Worm (Caenorhabditis elegans) whole organism, dauer: ENCODE data around the gene srw-36.

ENCODE experiments used
- unc-62 ChIP-seq: sonication (generic microtip); optimal IDR thresholded peaks from 2 replicates; lab custom pipeline; 2017; ENCODE audit warnings: missing biosample characterization, missing genetic modification reagents, missing genetic modification characterization

srw-36 gene

DNA sequence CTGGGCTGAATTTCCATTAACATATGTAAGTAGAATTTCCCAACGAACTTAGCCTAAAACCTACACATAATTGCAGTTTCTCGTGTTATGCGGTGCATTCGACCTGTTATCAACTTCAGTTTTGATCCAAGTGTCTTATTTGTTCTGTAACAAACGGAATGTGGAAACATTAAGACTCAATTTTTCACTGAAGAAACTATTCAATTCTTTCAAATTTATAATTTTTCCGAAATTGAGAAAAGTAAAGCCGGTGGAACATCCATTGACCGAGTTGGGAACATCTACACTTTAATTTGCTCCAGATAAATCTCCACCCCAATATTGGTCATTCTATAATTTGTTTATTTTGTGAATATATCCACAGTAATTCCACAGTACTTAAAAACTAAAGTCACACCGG is 8.6 kb upstream of the srw-36 start:
- TF ChIP-seq unc-62: no peak

DNA sequence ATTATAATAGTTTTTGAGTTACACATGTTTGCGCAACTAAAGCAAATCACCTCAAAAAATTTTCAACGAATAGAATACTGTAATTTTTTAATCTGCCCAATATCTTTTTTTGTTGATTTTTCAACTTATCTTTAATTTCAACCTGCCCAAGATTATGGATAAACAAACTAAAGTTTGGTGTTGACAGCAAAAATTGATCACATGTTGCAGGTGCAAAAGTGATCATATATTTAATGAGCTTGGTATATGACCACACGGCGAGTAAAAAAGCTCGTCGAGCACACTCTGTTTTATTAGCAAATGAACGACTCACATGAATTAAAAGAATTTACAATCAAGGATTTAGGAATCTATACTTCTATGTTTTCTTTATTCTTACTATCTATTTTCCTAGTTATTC is 7.4 kb upstream of the srw-36 start, which contains the start of gene srz-1:
srz-1 (plus strand) TSS at position 301 of the 400 bp plus-strand sequence.
- no peak for TF ChIP-seq unc-62

DNA sequence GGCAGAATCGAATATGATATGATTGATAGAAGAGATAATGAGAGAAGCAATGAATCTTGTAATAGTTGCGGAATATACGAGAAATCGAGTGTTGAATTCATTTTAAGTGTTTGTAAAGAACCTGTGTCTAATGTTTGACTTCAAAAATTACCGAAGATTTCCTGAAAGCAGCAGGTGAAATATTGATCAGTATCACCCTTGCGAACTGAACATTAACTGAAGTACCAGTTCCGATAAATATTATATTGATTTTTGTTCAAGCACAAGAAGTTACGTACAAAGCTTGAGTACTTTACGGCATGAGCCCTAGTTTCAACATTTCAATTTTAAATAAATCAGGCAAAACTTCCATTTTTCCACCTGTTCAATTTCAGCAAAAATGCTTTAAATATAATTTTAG is 3.7 kb upstream of the srw-36 start, which contains the start of gene srz-103:
srz-103 (minus strand) TSS at position 101 of the 400 bp plus-strand sequence.
- TF ChIP-seq unc-62: no peak

DNA sequence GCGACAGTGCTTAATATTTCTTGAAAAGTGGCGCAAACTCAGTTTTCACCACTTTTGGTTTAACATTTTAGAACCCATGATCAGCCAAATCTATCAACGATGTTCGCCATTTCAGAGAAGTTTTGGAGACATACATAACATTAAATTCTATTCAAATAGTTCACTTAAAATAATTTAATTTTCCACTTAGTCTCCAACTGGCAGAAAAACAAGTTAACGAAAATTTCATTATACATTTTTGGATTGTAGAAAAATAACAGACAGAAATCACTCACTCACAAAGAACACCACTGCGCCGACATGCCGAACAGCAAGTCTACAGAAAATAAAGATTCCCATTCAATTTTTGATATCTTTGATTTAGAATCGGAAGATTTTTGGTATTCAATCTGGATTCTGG is 3.0 kb upstream of the srw-36 start, which contains the start of gene srw-44:
srw-44 (plus strand) TSS at position 301 of the 400 bp plus-strand sequence.
- TF ChIP-seq unc-62: no peak

DNA sequence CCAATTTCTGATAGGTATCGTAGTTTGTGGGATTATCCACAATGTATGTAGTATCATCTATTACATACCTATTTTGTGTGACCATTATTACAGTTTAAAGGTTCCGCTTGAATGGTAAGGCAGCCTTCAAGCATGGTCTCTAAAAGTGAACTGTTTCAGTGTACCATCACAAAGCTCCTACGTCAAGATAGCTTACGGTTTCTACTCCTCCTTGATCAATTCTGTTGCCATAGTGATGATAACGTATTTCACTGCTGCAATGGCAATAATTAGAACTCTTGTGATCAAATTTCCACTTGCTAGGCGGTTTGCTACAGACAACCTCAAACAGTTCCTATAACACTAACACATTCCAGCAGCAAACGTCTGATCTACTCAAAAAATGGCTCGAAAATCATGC is 373 bp downstream of the srw-36 start:
- no peak for TF ChIP-seq unc-62

DNA sequence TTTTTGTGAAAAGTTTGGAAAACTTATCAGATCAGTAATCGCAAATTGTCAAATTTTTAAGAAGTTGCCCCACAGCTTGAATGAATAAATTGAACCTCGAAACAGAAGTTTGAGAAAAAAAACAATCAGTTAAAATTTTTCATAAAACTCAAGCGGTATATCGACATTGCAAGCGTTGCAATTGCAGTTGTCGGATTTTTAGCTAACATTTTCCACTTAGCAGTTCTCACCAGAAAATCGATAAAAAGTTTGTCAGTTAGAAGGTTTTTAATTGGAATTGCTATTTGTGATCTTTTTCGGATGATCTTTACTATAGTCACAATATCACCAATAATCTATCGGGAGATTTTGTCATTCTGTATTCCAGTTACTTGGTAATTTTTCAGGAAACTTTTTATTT is 2.7 kb downstream of the srw-36 start, which contains the start of gene srw-43:
srw-43 (plus strand) TSS at position 301 of the 400 bp plus-strand sequence.
- TF ChIP-seq unc-62: no peak

DNA sequence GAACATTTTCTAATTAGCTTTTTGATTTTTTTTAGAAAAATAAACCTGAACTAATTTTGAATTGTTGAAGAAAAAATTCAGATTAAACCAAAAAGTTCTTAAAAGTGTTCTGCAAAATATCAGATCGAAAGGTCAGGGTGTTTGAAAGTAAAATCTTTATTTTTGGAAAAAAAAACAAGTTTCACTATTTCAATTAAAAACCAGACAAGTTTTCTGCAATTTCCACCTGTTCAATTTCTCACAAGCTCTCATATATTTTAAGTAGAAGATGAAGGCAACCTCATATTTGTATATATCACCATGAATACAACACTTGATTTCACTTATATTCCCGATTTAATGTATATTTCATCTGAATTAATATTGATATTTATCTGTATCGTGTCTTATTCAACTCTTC is 4.2 kb downstream of the srw-36 start, which contains the start of gene srz-102:
srz-102 (plus strand) TSS at position 301 of the 400 bp plus-strand sequence.
- no peak for TF ChIP-seq unc-62

DNA sequence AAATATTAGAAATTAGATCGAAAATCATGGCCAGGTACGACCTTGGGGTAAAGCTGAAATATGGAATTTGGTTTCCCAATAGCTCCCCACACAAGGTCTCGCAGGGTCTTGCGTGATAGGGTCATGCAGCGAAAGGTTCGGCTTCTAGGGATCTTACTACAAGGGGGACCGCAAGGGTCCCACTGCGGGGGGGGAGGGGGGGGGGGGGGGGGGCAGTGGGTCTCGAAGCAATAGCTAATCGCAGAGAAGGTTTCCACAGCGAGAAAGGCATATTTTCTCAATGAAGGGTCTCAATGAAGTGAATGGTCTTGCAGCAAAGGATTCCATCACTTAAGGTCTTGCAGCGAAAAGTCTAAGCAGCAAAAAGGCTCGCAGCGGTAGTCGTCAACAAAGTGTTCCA is 10.0 kb downstream of the srw-36 start:
- no peak for TF ChIP-seq unc-62

DNA sequence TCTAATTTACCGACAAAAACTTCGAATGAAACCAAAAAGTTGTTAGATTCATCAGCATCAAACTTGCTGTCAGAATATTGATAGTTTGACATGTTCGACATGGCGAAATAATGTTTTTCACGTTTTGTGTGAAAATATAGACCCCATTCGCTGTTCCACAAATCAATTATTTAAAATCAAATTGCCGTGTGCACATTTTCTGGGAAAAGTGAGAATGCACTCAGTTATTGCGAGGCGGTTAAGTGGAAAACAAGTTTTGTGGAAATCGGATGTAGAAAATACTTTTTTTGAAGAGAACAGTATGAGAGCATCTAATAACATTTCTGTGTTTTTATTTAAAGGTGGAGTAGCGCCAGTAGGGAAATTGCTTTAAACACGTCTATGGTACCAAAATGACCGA is 10.7 kb downstream of the srw-36 start, which contains the start of gene srw-42:
srw-42 (minus strand) TSS at position 101 of the 400 bp plus-strand sequence.
- no peak for TF ChIP-seq unc-62

DNA sequence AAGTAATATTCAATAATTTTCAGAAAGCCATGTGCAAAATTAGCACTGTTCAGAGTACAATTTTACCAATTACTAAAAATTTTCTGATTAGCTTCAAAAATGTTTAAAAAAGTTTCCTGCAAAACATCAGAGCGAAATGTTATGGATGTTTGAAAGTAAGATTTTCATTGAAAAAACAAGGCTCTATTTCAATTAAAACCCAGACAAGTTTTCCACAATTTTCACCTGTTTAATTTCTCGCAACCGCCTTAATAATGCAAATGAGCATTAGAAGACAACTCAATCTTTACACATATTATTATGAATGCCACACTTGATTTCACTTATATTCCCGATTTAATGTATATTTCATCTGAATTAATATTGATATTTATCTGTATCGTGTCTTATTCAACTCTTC is 11.6 kb downstream of the srw-36 start, which contains the start of gene srz-101:
srz-101 (plus strand) TSS at position 301 of the 400 bp plus-strand sequence.
- TF ChIP-seq unc-62: no peak

DNA sequence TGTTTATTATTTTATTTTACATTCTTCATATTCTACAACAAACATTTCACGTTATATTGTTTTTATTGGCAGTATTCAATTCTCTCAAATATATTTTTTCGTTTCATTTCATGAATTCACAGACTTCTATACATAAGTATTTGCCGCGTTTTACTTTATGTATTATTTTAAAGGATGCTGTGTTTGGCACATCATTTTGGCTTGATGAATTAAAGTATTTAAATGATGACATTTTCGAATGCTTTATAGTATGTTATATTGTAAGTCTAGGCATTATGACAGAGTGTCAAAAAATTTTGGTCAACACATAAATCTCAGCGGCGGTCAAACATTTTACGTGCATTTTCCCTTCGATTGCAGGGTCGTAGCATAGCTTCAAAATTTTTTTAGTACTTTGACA is 12.5 kb downstream of the srw-36 start:
- no peak for TF ChIP-seq unc-62

DNA sequence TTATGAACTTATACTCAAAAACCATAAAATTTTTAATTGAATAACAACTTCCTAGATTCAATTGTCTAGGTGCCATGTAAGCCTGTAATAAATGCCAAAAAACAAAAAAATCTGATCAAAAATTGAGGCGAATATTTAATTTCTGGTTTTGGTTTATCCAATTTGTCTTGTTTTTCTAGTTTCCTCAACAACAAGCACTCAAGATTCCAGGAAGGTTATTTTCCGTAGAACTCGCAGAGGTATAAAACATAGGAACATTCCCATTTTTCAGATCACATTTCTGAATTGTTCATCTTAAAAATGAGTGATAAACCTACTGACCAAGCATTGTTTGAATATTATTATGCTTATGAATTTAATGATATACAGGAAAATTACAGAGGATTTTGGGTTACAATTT is 14.2 kb downstream of the srw-36 start, which contains the start of gene srw-41:
srw-41 (plus strand) TSS at position 301 of the 400 bp plus-strand sequence.
- no peak for TF ChIP-seq unc-62

DNA sequence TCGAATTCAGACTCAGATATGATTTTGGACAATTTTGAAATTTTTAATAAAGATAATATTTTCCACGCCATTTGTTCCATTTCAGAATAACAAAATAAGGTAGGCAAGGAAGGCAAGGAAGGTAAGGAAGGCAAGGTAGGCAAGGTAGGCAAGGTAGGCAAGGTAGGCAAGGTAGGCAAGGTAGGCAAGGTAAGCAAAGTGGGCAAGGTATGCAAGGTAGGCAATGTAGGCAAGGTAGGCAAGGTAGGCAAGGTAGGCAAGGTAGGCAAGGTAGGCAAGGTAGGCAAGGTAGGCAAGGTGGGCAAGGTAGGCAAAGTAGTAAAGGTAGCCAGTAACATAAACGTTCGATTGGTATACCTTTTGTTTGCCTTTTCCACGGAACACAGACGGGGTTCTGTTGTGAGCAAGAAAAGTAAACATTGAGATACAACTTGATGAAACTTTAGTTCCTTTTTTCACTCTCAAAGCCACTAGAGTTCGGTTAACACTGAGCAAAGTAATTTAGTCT is 16.8 kb downstream of the srw-36 start, which contains the start of gene Y70C5C.1:
Y70C5C.1 (plus strand) TSS at position 458 of the 508 bp plus-strand sequence.
- no peak for TF ChIP-seq unc-62

DNA sequence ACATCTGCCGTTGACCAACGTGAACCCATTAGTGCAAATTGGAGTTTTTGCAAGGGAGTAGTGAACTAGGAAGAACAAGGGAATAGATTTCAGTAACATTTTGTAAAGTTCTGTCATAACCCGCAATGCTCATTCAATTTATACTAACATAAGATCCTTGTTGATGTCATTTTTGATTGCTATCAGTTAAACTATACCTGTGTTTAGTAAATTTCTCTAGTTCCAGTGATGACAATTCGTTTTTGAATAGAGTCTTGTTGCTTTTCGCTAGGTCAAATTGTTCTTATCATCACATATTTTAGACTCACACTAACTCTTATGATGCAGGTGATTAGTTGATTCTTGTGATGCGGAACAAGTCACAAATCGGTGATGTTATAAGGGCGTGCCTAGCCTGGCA is 23.6 kb downstream of the srw-36 start, which contains the start of gene clec-9:
clec-9 (minus strand) TSS at position 101 of the 400 bp plus-strand sequence.
- no peak for TF ChIP-seq unc-62

DNA sequence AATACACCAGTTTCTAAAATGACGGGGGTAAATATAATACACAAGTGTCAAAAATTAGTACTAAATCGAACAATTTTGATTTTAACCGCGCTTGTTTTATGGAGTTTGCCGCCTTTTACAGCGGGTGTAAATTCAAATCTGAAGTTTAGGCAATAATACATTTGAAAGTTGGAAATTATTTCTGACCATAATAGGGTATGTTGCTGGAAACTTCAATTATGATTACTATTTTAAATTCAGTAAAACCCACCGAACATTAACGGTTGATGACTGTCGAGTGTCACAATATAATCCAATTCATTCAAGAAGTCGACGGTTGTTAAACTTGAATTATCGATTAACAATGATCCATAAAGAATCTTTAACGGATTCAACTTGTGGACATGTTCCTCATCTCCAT is 30.8 kb downstream of the srw-36 start:
- TF ChIP-seq unc-62: no peak

DNA sequence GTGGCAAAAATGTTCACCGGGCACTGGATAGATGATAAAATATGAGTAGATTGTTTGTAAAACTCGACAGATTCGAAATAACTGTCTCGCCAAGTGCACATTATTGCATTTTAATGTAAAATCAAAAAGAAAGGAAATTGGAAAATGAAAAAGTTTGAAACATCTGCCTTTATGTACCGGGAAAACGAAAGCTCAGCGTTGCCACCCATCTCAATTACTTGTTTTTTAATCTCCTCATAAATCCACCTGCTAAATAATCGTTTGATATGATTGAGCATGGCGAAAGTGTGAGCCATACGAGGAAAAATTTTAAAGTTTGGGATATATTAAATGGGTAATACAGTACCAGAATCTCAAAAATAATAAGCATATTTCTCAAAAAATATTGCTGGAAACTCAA is 33.6 kb downstream of the srw-36 start, which contains the start of gene srh-137:
srh-137 (minus strand) TSS at position 101 of the 400 bp plus-strand sequence.
- TF ChIP-seq unc-62: no peak

DNA sequence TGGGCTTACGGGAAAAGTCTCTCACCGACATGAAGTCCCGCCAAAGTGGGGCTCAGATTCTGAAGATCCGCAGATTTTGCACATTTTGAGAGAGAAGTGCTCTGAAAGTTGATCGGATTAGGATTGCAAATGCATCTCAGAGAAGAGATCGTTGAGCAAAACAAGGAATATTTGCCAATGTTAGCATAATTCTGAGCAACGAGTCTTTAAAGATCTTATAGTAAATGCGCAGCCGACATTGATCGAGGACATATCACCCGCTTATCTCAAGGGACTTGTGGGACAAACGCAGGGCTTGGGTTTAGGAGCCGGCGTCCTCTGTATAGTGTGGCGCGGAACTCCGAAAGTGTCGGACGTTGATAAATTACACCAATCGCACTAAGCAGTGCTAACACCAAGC is 40.8 kb downstream of the srw-36 start, which contains the start of gene nhr-112:
nhr-112 (minus strand) TSS at position 101 of the 400 bp plus-strand sequence.
- no peak for TF ChIP-seq unc-62

DNA sequence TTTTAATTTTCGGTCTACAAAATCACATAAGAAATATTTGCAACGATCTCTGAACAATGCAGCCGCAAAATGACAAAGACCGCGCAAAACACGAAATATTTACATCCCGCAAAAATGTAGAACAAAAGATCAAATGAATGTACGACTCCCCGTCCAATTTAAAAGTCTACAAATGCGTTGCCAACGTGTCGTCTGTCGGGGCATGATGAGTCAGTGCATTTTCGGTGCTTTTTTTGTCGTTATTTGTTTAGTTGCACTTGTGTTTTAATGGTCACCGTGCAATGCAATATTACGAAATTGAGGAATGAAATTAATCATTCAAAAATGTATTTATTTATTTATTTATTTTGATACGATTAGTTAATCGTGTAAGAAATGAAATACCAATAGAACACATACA is 41.6 kb downstream of the srw-36 start:
- no peak for TF ChIP-seq unc-62
